Worm (Caenorhabditis elegans): ENCODE results near the gene scyl-1.

Gene scyl-1

DNA sequence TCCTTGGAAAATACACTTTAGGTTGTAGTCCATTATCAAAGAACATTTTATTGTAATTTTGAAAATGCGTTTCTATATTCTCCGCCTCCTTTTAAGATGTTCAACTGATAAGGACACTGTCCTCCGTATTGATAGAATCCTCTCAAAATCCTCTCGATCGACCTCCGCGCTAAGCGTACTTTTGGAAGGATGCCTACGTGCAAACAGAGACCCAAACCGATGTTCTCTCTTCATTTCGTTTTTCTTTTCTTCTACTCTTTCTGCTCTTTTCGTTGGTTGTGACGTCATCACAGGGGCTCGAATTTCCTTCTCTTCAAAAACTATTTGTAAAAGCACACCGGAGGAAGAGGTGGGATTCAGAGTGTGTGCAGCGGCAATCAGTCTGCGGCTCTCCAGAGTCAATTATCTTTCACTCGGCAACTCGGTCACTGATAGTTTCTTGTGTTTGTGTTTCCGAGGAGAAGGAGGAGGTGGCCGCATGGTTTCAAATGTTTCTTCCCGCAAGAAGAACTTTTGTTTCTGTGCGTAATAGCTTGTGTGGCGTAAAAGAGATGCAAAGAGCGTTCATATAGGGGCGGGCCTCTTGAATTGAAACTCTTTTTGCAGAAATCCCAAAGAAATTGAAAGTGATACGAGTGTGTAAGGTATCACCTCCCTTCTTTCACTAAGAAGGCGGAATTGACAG is 41.1 kb upstream of the scyl-1 start, which contains the start of gene C34B4.2 (continued):
- TF ChIP-seq mdl-1 (tag; optimal IDR thresholded peaks at IDR 0.05) (peak in 1 of 2 experiments; percentile 66), egl-27 (tag; optimal IDR thresholded peaks at IDR 0.05) (no peak), arid-1 (GFP tag; conservative IDR thresholded peaks at IDR 0.05) (no peak), attf-4 (tag; optimal IDR thresholded peaks at IDR 0.05) (no peak), unc-39 (tag; optimal IDR thresholded peaks at IDR 0.05) (no peak), zag-1 (tag; optimal IDR thresholded peaks at IDR 0.05) (no peak), T26A8.4 (GFP tag; IDR thresholded peaks at IDR 0.05) (peak; percentile 55; the same call in 1 of the 2 replicates), ZK337.2 (GFP tag; IDR thresholded peaks at IDR 0.05) (no peak), ZK546.5 (tag; optimal IDR thresholded peaks at IDR 0.05) (no peak), hlh-30 (tag; optimal IDR thresholded peaks at IDR 0.05; ENCODE audit: insufficient read depth) (peak; percentile 3), vab-7 (GFP tag; IDR thresholded peaks at IDR 0.05) (no peak), hif-1 (tag; optimal IDR thresholded peaks at IDR 0.05) (peak; percentile 84 to 99), lin-29 (GFP tag; IDR thresholded peaks at IDR 0.05) (no peak), mdt-29 (GFP tag; IDR thresholded peaks at IDR 0.05) (peak; percentile 38; the same call in 1 of the 2 replicates), ztf-7 (tag; optimal IDR thresholded peaks at IDR 0.05) (peak; percentile 23), daf-16 (GFP tag; optimal IDR thresholded peaks at IDR 0.05) (peak; percentile 3 to 89), daf-16 (tag; optimal IDR thresholded peaks at IDR 0.05) (peak; percentile 56), tra-1 (GFP tag; IDR thresholded peaks at IDR 0.05) (peak; percentile 72; the same call in 1 of the 2 replicates), nhr-237 (tag; optimal IDR thresholded peaks at IDR 0.05) (no peak), F49E8.2 (tag; optimal IDR thresholded peaks at IDR 0.05; ENCODE audit: borderline replicate concordance) (no peak), nhr-42 (GFP tag; IDR thresholded peaks at IDR 0.05) (no peak), ceh-82 (tag; optimal IDR thresholded peaks at IDR 0.05) (no peak), sdz-12 (GFP tag; optimal IDR thresholded peaks at IDR 0.05) (no peak), nhr-41 (GFP tag; IDR thresholded peaks at IDR 0.05) (no peak), ceh-20 (GFP tag; IDR thresholded peaks at IDR 0.05) (no peak; the same call in 1 of the 2 replicates), php-3 (GFP tag; IDR thresholded peaks at IDR 0.05) (no peak), madf-5 (GFP tag; IDR thresholded peaks at IDR 0.05) (no peak), nhr-6 (tag; optimal IDR thresholded peaks at IDR 0.05) (no peak), D1046.2 (GFP tag; IDR thresholded peaks at IDR 0.05) (no peak), hmg-1.1 (GFP tag; IDR thresholded peaks at IDR 0.05) (0 out of 2 replicates have a peak, but pooled peaks have one; percentile 65), ctbp-1 (GFP tag; IDR thresholded peaks at IDR 0.05) (0 out of 2 replicates have a peak, but pooled peaks have one; percentile 46), lir-3 (tag; optimal IDR thresholded peaks at IDR 0.05) (no peak), ceh-44 (GFP tag; IDR thresholded peaks at IDR 0.05) (no peak), rbr-2 (tag; optimal IDR thresholded peaks at IDR 0.05) (peak; percentile 3), nhr-76 (tag; optimal IDR thresholded peaks at IDR 0.05) (no peak), Y105C5A.15 (GFP tag; IDR thresholded peaks at IDR 0.05) (no peak), lin-15B (tag; optimal IDR thresholded peaks at IDR 0.05) (no peak), T20F7.1 (GFP tag; optimal IDR thresholded peaks at IDR 0.05) (peak; percentile 25), spr-3 (GFP tag; optimal IDR thresholded peaks at IDR 0.05) (no peak), nhr-11 (tag; optimal IDR thresholded peaks at IDR 0.05) (peak; percentile 51), dve-1 (tag; optimal IDR thresholded peaks at IDR 0.05; ENCODE audit: insufficient read depth) (peak; percentile 57), fos-1 (tag; optimal IDR thresholded peaks at IDR 0.05) (no peak), gei-8 (GFP tag; optimal IDR thresholded peaks at IDR 0.05) (no peak), daf-19 (GFP tag; conservative IDR thresholded peaks at IDR 0.05) (no peak), duxl-1 (tag; optimal IDR thresholded peaks at IDR 0.05; ENCODE audit: poor library complexity) (no peak), nhr-10 (tag; optimal IDR thresholded peaks at IDR 0.05) (no peak), dmd-8 (GFP tag; IDR thresholded peaks at IDR 0.05) (no peak), aly-2 (tag; optimal IDR thresholded peaks at IDR 0.05) (no peak), nhr-48 (tag; optimal IDR thresholded peaks at IDR 0.05) (peak; percentile 51), snpc-4 (tag; optimal IDR thresholded peaks at IDR 0.05) (no peak), egl-43 (GFP tag; IDR thresholded peaks at IDR 0.05) (no peak)

Data from whole organism, L4 larva.